Fruit fly (Drosophila melanogaster): ENCODE measurements around the gene CAHbeta.

Gene CAHbeta

DNA sequence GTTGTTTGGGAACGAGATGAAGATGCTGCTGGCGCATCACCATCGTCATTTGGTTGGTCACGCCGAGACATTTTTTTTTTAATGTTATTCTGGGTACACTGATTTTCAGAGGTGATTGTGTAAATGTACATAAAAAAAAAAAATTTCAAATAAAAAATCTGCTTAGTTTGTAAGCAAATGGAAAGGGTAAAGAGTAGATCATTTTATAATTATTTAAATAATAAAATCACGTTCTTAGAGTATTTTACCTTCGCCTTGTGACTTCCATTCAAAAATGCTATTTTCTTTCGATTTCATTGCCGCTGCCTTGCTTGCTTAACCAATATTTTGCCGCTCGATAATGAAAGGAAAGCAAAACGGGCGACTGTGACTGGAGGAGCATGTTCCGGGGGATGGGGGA is 1.9 kb upstream of the CAHbeta start:
- no peak for TF ChIP-seq noc (tag; optimal IDR thresholded peaks at IDR 0.05)

DNA sequence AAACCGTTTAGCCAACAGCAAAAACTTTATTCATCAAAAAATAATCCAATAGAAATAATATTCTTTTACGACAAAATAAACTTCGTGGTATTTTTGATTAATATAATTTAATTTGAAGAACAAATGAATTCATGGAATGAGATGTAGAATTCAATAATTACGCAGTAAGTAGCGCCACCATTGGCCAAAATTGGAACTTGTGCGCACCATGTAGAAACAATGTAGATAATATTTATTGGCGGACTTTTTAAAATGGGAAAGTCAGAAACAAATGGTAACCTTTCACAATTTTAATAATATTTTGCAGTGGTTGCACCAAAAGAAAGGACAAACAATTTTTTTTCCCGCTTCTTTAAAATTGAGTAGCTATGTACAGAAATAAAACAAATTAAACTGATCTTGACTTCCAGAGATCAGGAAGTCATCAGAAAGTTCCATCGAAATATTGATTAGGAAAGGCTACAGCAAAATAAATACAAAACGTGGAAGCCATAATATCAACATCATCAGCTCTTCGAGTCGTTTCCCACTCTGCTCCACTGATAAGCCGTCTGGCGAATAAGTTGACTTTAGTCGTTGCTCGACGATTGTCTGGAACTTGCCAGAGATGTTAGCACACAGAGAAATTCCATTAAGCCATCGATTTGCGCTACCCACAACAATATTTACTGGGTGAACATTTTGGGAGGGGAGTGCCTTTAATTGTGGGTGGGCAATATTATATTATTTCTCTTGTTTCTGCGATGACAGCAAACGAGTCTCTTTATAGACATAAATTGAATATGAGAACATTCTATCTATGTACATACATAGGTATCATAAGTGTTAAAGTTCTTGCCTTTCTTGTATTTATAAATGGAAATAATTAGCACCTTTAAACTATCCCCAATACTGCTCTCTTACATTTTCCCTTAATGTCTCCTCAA is 547 bp upstream of the CAHbeta start:
- TF ChIP-seq noc (tag; optimal IDR thresholded peaks at IDR 0.05): peak; percentile 40

DNA sequence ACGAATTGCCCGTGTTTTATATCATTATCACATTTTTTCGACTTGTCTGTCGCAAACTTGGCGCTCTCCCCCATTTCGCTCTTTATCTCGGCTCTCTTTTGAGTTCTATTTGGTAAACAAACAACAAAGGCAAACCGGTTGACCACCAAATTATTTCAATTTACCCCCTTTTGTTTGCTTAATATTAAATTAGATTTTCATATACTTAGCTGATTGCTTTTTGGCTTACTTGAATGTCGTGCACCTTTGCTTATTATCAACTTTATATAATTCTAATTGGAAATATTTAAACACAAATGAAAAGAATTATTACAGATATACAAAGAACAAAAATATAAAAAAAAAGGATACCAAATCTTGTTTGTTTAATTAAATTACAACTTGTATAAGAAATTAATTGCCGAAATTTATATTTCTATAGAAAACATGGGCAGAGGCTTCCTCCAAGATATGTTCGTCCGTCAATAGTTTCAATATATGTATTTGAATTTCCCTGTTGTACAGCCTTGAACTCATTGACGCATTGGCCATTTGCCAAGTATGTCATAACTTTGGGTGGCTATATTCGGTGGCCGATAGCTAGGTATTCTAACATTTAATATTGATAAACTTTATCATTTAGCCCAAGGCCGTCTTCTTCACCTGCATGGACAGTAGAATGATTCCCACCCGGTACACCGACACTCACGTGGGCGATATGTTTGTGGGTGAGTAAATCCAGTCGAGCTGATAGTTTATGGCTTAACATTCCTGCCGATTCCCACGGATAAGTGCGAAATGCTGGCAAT is 743 bp downstream of the CAHbeta start:
- TF ChIP-seq noc (tag; optimal IDR thresholded peaks at IDR 0.05): no peak

DNA sequence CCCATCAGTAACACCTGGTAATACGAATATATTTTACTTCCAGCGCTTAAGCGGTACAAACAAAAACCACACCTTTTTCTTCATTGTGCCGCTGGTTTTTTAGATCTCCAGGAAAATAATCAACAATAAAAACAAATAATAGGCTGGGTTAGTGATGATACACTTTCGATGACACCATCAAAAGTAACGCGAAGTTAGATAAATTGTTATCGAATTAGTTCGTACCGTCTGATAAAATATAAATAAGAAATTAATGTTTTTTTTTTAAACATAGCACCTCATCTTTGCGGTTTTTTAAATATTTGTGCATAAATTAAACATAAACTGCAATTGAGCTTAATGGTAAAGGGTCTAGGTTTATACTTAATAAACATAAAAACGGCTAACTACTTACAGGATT is 3.5 kb downstream of the CAHbeta start, which contains the start of gene RagA-B:
Gene RagA-B (minus strand): TSS at position 175 of the 400 bp plus-strand sequence.
- no peak for TF ChIP-seq noc (tag; optimal IDR thresholded peaks at IDR 0.05)

DNA sequence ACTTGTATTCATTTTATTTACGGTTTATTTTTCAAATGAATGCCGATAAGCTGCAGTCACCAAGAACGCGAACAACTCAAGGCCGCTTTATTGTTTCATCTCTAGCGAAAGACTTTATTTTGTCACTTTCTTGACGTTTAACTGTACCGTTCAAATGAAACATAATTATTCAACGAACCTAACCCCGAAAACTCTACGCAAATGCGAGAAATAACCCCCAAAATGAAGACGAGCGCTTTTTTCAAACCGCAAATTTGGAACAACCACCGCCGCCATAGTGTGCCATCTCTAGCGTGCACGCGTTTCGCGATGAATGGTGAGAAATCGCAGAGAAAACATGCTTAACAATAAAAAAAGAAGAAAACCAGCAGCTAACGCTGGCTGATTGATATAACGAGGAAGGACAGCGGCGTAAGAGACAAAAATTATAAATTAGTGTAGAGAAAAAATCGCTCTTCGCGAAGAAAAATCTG is 4.0 kb downstream of the CAHbeta start, which contains the start of gene CG11970:
Gene CG11970 (plus strand): TSS at position 117 of the 473 bp plus-strand sequence.
- no peak for TF ChIP-seq noc (tag; optimal IDR thresholded peaks at IDR 0.05)

DNA sequence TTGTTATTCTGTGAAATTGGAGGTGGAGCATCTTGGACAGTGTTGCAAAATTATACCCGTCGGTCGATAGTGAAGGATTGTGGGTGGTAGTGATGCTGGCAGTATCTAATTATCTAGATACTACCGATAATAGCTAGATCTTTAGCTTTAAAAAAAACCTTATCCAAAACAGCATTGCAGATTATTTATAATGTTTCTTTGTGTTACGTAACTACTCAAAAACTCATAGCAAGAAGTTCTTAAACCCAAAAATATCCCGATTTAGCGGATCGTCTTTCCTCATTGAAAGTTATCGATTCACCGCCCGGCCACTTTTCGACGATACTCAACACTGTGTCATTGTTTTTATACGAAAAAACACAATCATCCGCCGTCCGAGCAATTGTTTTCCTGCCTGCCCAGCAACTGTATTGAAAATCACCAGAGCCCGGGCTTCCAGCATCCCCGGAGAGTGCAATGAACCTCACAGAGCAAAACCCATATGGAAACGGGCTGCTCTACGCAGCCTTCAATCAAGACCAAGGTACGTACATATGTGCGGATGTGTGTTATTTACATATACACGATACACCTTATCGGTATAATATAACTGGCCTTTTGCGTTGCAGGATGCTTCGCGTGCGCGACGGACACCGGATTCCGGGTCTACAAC is 12.4 kb downstream of the CAHbeta start, which contains the start of gene CG11975:
Gene CG11975 (plus strand): TSS at position 326 of the 652 bp plus-strand sequence.
- peak; percentile 73 for TF ChIP-seq noc (tag; optimal IDR thresholded peaks at IDR 0.05)

DNA sequence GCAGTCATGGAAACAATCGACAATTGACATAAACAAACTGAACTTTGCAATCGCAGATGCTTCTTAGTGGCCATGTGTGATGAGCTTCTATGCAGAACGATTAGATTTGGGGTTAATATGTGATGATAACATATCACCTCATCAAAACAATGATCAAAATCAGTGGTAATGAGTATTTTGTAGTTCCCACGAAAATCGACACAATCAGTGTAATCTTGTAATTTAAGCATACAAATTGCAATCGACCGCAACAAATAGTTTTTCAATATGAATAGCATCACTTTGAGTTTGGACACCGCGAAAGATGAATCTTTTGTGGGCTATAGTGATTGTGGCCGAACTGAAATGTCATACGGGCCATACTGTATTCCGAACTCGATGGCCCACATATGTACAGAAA is 16.7 kb downstream of the CAHbeta start, which contains the start of gene CG11977:
Gene CG11977 (plus strand): TSS at position 301 of the 400 bp plus-strand sequence.
- no peak for TF ChIP-seq noc (tag; optimal IDR thresholded peaks at IDR 0.05)

DNA sequence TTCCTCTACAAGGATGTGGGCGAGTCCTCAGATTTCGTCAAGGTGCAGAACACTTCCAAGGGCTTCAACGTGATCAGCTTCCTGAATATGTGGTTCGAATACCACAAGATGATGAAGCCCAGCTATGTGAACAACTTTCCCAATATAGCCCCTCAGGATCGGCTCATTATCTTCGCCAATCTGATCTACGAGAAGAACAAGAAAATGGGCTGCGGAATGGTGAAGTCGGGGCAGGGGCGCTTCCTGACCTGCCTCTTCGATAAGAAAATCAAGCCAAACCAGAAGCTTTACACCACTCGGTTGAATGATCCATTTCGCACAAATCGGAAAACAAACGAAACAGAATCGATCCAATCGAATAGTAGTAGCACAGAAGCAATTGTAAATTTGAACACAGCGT is 17.6 kb downstream of the CAHbeta start:
- TF ChIP-seq noc (tag; optimal IDR thresholded peaks at IDR 0.05): no peak

DNA sequence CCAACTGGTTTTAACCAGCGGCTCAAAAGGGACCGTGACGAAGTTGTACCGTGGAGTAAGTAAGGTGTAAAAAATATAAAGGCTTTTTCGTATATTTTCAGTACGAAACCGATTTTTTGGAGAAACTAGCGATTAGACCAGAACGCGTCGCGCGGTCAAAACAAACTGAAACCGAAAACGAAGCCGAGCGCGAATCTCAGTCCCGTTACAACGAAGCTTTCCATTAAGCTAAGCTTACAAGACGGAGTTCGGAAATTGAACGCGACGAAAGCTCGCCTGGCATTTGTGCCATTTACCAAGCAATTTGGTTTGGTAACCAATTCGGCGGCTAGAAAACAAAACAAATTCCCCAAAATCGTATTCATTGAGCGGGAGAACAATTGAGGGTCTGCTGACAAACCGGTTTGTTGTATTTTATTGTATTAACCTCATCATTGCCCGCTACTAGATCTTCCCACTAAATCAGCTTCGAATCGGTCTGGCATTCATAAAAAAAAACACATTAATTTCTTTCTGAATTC is 21.1 kb downstream of the CAHbeta start:
- no peak for TF ChIP-seq noc (tag; optimal IDR thresholded peaks at IDR 0.05)

DNA sequence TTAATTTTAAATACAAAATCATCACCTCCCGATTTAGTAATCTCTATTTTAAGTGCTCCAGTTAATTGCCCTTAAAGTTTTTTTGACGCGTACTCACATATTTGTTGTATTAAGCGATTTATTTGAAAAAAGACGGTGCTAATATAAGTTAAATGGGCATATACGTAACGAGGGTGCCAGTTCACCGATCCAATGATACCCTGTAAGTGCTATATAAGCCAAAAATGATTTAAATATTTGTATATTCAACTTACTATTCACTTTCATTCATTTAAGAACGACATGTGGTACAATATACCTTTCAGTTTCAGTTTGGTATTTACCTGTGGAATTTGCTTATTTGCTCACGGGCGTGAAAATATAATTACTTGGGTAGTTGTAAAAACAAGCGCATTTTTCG is 21.9 kb downstream of the CAHbeta start:
- no peak for TF ChIP-seq noc (tag; optimal IDR thresholded peaks at IDR 0.05)

DNA sequence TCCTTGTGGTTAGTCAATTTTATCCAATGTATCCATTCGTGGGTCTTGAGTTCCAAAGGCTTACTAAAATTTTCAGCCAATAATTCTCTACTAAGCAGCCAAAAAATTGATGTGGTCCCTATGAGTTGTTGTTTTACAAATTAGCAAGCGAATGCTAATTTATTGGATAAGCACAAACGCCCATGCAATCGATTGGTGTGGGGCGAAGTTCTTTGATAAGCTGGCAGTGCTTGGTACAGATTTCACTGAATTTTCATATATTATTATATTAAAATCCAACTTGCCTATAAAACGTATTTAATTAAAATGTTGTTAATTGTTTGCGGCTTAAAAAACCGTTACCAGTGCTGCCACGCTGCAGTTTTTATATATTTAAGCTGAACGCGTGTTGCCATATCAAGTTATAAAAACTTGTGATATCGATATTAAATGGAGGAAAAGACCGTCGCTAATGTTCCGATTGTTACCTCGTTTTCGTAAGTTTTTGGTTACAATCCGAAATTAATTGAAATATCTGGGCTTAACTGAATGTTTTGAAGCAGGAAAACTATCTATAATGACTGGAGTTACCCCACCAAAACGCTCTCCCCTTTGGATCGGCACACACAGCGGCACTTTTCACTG is 23.1 kb downstream of the CAHbeta start, which contains the start of the genes CG31100 and CG11980:
Gene CG31100 (minus strand): TSS at position 51 of the 624 bp plus-strand sequence.
Gene CG11980 (plus strand): TSS at position 418 of the 624 bp plus-strand sequence.
- TF ChIP-seq noc (tag; optimal IDR thresholded peaks at IDR 0.05): no peak

DNA sequence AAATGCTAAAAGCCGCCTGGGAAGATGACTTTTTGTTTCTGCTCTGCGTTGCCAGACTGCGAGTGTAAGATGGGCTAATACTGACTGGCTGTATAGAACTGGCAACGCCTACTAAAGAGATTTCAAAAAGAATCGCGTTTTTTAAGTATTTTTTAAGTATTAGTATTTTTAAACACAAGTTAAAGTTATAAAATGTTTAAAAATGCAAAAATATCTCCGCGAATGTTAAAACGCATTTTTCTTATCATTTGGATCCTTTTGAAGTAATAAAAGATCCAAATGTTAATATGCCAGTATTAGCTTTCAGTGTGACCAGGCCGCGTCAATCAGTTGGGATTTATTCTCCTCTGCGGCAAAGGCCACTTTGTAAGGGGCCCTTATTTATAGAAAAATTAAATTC is 25.5 kb downstream of the CAHbeta start, which contains the start of the genes Prosbeta3 and Iru:
Gene Prosbeta3 (minus strand): TSS at position 98 of the 400 bp plus-strand sequence.
Gene Iru (plus strand): TSS at position 328 of the 400 bp plus-strand sequence.
- TF ChIP-seq noc (tag; optimal IDR thresholded peaks at IDR 0.05): no peak

DNA sequence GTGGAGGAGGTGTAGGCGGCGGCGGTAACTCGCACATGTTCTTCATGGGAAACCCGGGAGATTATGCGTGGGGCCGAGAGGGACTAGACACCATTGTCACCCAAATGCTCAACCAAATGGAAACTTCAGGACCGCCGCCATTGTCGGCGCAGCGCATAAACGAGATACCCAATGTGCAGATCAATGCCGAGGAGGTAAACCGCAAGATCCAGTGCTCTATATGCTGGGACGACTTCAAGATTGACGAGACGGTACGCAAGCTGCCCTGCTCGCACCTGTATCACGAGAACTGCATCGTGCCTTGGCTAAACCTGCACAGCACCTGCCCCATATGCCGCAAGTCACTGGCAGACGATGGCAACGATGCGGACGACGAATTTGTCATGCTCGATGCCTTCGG is 26.6 kb downstream of the CAHbeta start:
- TF ChIP-seq noc (tag; optimal IDR thresholded peaks at IDR 0.05): no peak

DNA sequence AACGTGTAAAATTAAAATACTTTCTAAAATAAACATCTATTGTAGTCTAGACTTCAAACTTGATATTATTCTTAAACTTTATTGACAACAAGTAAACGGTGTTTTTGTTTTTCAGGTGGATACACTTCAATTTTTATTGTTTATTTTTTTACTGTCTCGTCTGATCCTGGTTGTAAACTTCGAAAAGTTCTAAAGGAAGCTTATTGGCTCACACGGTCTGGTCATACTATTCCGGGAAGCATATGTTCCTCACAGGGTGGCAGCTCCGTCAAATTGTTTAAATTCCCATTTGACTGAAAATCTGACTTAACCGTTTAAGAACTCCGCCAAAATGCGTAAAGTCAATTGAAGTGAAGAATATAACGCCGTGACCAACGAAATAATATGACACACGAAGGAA is 27.5 kb downstream of the CAHbeta start, which contains the start of gene CG11983:
Gene CG11983 (plus strand): TSS at position 120 of the 400 bp plus-strand sequence.
- no peak for TF ChIP-seq noc (tag; optimal IDR thresholded peaks at IDR 0.05)

Data from whole organism, larva.